Fruit fly (Drosophila melanogaster) whole organism, embryonic: Measurements from ENCODE around the gene CG5968.

Experiments
- B-H2 ChIP-seq: fragments of 200-800 bp; sonication (Bioruptor generic); optimal IDR thresholded peaks from 2 replicates; lab custom pipeline; 2018; ENCODE audit warnings: missing biosample characterization, mild to moderate bottlenecking, missing genetic modification characterization
- CG1024 ChIP-seq: fragments of 200-800 bp; sonication (Bioruptor generic); IDR thresholded peaks from 2 replicates; pipeline ENCODE4 v1.3.6; 2022; ENCODE audit warnings: missing biosample characterization, missing genetic modification characterization
- CG10321 ChIP-seq: fragments of 200-800 bp; sonication (Bioruptor generic); IDR thresholded peaks from 2 replicates; pipeline ENCODE4 v1.3.6; 2022; ENCODE audit warnings: missing biosample characterization, missing genetic modification characterization
- CG10543 ChIP-seq: fragments of 200-800 bp; sonication (Bioruptor generic); optimal IDR thresholded peaks from 3 replicates; lab custom pipeline; 2017; ENCODE audit warnings: missing biosample characterization, mild to moderate bottlenecking, missing genetic modification characterization, moderate library complexity
- CG10565 ChIP-seq: fragments of 200-800 bp; sonication (Bioruptor generic); optimal IDR thresholded peaks from 3 replicates; lab custom pipeline; 2016; ENCODE audit warnings: missing biosample characterization, mild to moderate bottlenecking, missing genetic modification characterization
- CG13424 ChIP-seq: fragments of 200-800 bp; sonication (Bioruptor generic); optimal IDR thresholded peaks from 2 replicates; lab custom pipeline; 2019; ENCODE audit warnings: missing biosample characterization, mild to moderate bottlenecking, missing genetic modification characterization, moderate library complexity
- CG15479 ChIP-seq: fragments of 200-800 bp; sonication (Bioruptor generic); optimal IDR thresholded peaks from 3 replicates; lab custom pipeline; 2019; ENCODE audit warnings: missing biosample characterization, mild to moderate bottlenecking, missing genetic modification characterization, moderate library complexity
- CG16815 ChIP-seq: fragments of 200-800 bp; sonication (Bioruptor generic); optimal IDR thresholded peaks from 3 replicates; lab custom pipeline; 2017; ENCODE audit warnings: missing biosample characterization, mild to moderate bottlenecking, missing genetic modification characterization
- CG17359 ChIP-seq: fragments of 200-800 bp; sonication (Bioruptor generic); optimal IDR thresholded peaks from 3 replicates; lab custom pipeline; 2018; ENCODE audit warnings: missing biosample characterization, mild to moderate bottlenecking, missing genetic modification characterization, moderate library complexity
- CG17612 ChIP-seq: fragments of 200-800 bp; sonication (Bioruptor generic); IDR thresholded peaks from 2 replicates; pipeline ENCODE4 v1.3.6; 2022; ENCODE audit warnings: missing biosample characterization, missing genetic modification characterization
- CG18011 ChIP-seq: fragments of 200-800 bp; sonication (Bioruptor generic); optimal IDR thresholded peaks from 2 replicates; lab custom pipeline; 2017; ENCODE audit warnings: missing biosample characterization, missing genetic modification characterization, mild to moderate bottlenecking, moderate library complexity, missing genotype
- CG18262 ChIP-seq: fragments of 200-800 bp; optimal IDR thresholded peaks from 3 replicates; lab custom pipeline; 2019; ENCODE audit warnings: missing biosample characterization, mild to moderate bottlenecking, missing genetic modification characterization, moderate library complexity
- CG31365 ChIP-seq: fragments of 200-800 bp; sonication (Bioruptor generic); optimal IDR thresholded peaks from 2 replicates; lab custom pipeline; 2018; ENCODE audit warnings: missing biosample characterization, mild to moderate bottlenecking, missing genetic modification characterization
- CG31388 ChIP-seq: fragments of 200-800 bp; sonication (Bioruptor generic); optimal IDR thresholded peaks from 2 replicates; lab custom pipeline; 2016; ENCODE audit warnings: missing biosample characterization, missing genetic modification characterization
- CG3838 ChIP-seq: fragments of 200-800 bp; sonication (Bioruptor generic); optimal IDR thresholded peaks from 3 replicates; lab custom pipeline; 2016; ENCODE audit warnings: missing biosample characterization, missing genetic modification characterization
- CG5953 ChIP-seq: fragments of 200-800 bp; sonication (Bioruptor generic); IDR thresholded peaks from 2 replicates; pipeline ENCODE4 v1.3.6; 2022; ENCODE audit warnings: missing biosample characterization, missing genetic modification characterization
- CG8388 ChIP-seq: fragments of 200-800 bp; sonication (Bioruptor generic); optimal IDR thresholded peaks from 2 replicates; lab custom pipeline; 2019; ENCODE audit warnings: missing biosample characterization, mild to moderate bottlenecking, missing genetic modification characterization, moderate library complexity
- CG8478 ChIP-seq: fragments of >200 bp; optimal IDR thresholded peaks from 2 replicates; lab custom pipeline; 2018
- CG8765 ChIP-seq: fragments of 200-800 bp; sonication (Bioruptor generic); IDR thresholded peaks from 2 replicates; pipeline ENCODE4 v1.3.6; 2022; ENCODE audit warnings: missing biosample characterization, missing genetic modification characterization
- CG9727 ChIP-seq: fragments of 200-800 bp; sonication (Bioruptor generic); optimal IDR thresholded peaks from 3 replicates; lab custom pipeline; 2017; ENCODE audit warnings: missing biosample characterization, mild to moderate bottlenecking, missing genetic modification characterization
- CG9797 ChIP-seq: fragments of 200-800 bp; sonication (Bioruptor generic); optimal IDR thresholded peaks from 3 replicates; lab custom pipeline; 2018; ENCODE audit warnings: missing biosample characterization, mild to moderate bottlenecking, missing genetic modification characterization
- CG9817 ChIP-seq: fragments of 200-800 bp; sonication (Bioruptor generic); optimal IDR thresholded peaks from 2 replicates; lab custom pipeline; 2018; ENCODE audit warnings: missing biosample characterization, mild to moderate bottlenecking, missing genetic modification characterization, moderate library complexity
- CG9932 ChIP-seq: fragments of 200-800 bp; sonication (Bioruptor generic); IDR thresholded peaks from 2 replicates; pipeline ENCODE4 v1.3.6; 2022; ENCODE audit warnings: missing biosample characterization, missing genetic modification characterization
- CHES-1-like ChIP-seq: fragments of 200-800 bp; sonication (Bioruptor generic); optimal IDR thresholded peaks from 2 replicates; lab custom pipeline; 2016; ENCODE audit warnings: missing biosample characterization, missing genetic modification characterization
- Camta ChIP-seq: fragments of 200-800 bp; sonication (Bioruptor generic); optimal IDR thresholded peaks from 2 replicates; lab custom pipeline; 2016; ENCODE audit warnings: missing biosample characterization, missing genetic modification characterization
- D19B ChIP-seq: fragments of 200-800 bp; sonication (Bioruptor generic); optimal IDR thresholded peaks from 2 replicates; lab custom pipeline; 2017; ENCODE audit warnings: missing biosample characterization, mild to moderate bottlenecking, missing genetic modification characterization
- Dbx ChIP-seq: fragments of 200-800 bp; sonication (Bioruptor generic); IDR thresholded peaks from 3 replicates; pipeline ENCODE4 v1.3.6; 2022; ENCODE audit warnings: missing biosample characterization, missing genetic modification characterization
- Doc2 ChIP-seq: fragments of 200-800 bp; sonication (Bioruptor generic); IDR thresholded peaks from 2 replicates; pipeline ENCODE4 v1.3.6; 2022; ENCODE audit warnings: missing biosample characterization, missing genetic modification characterization
- NC2β ChIP-seq: fragments of 200-800 bp; sonication (Bioruptor generic); optimal IDR thresholded peaks from 2 replicates; lab custom pipeline; 2016; ENCODE audit warnings: missing biosample characterization, missing genetic modification characterization
- Sry-β ChIP-seq: fragments of 200-800 bp; sonication (Bioruptor generic); optimal IDR thresholded peaks from 2 replicates; lab custom pipeline; 2018; ENCODE audit warnings: missing biosample characterization, mild to moderate bottlenecking, missing genetic modification characterization, moderate library complexity
- ab ChIP-seq: fragments of 200-800 bp; sonication (Bioruptor generic); optimal IDR thresholded peaks from 2 replicates; lab custom pipeline; 2016; ENCODE audit warnings: missing biosample characterization, missing genetic modification characterization
- al ChIP-seq: fragments of 200-800 bp; sonication (Bioruptor generic); IDR thresholded peaks from 2 replicates; pipeline ENCODE4 v1.3.6; 2022; ENCODE audit warnings: missing biosample characterization, missing genetic modification characterization
- ap ChIP-seq: fragments of 200-800 bp; sonication (Bioruptor generic); IDR thresholded peaks from 2 replicates; pipeline ENCODE4 v1.3.6; 2022; ENCODE audit warnings: missing biosample characterization, missing genetic modification characterization
- btn ChIP-seq: fragments of 200-800 bp; sonication (Bioruptor generic); optimal IDR thresholded peaks from 2 replicates; lab custom pipeline; 2016; ENCODE audit warnings: missing biosample characterization, missing genetic modification characterization
- cas ChIP-seq: fragments of 200-800 bp; sonication (Bioruptor generic); IDR thresholded peaks from 2 replicates; pipeline ENCODE4 v1.3.6; 2022; ENCODE audit warnings: missing biosample characterization, missing genetic modification characterization
- crc ChIP-seq: fragments of 200-800 bp; sonication (Bioruptor generic); optimal IDR thresholded peaks from 2 replicates; lab custom pipeline; 2016; ENCODE audit warnings: missing biosample characterization, missing genetic modification characterization
- dimm ChIP-seq: fragments of 200-800 bp; sonication (Bioruptor generic); IDR thresholded peaks from 2 replicates; pipeline ENCODE4 v1.3.6; 2022; ENCODE audit warnings: missing biosample characterization, missing genetic modification characterization
- fd64A ChIP-seq: fragments of 200-800 bp; sonication (Bioruptor generic); optimal IDR thresholded peaks from 3 replicates; lab custom pipeline; 2018; ENCODE audit warnings: missing biosample characterization, mild to moderate bottlenecking, missing genetic modification characterization
- grau ChIP-seq: fragments of 200-800 bp; optimal IDR thresholded peaks from 3 replicates; lab custom pipeline; 2019; ENCODE audit warnings: missing biosample characterization, mild to moderate bottlenecking, missing genetic modification characterization, moderate library complexity
- kah ChIP-seq: fragments of 200-800 bp; sonication (Bioruptor generic); optimal IDR thresholded peaks from 2 replicates; lab custom pipeline; 2018; ENCODE audit warnings: missing biosample characterization, mild to moderate bottlenecking, missing genetic modification characterization
- nerfin-2 ChIP-seq: fragments of 200-800 bp; sonication (Bioruptor generic); IDR thresholded peaks from 2 replicates; pipeline ENCODE4 v1.3.6; 2022; ENCODE audit warnings: missing biosample characterization, missing genetic modification characterization; ENCODE audit not compliant: partially characterized antibody
- pan ChIP-seq, 4 experiments: fragments of >200 bp in 3 of 4; fragments of 200-800 bp in 1 of 4; sonication (Bioruptor generic) in 1 of 4; optimal IDR thresholded peaks in 3 of 4; IDR thresholded peaks in 1 of 4; 2 replicates each; pipeline versions ENCODE4 v1.3.6 to Lab custom; 2017 to 2022; ENCODE audit warnings: missing biosample characterization in 2 of 4, missing genetic modification characterization in 2 of 4, mixed read lengths in 1 of 4
- peb ChIP-seq: fragments of 200-800 bp; sonication (Bioruptor generic); IDR thresholded peaks from 2 replicates; pipeline ENCODE4 v1.3.6; 2022; ENCODE audit warnings: missing biosample characterization, missing genetic modification characterization
- pfk ChIP-seq: fragments of 200-800 bp; sonication (Bioruptor generic); optimal IDR thresholded peaks from 2 replicates; lab custom pipeline; 2018; ENCODE audit warnings: missing biosample characterization, mild to moderate bottlenecking, missing genetic modification characterization, moderate library complexity
- phol ChIP-seq: fragments of 200-800 bp; sonication (Bioruptor generic); optimal IDR thresholded peaks from 3 replicates; lab custom pipeline; 2018; ENCODE audit warnings: missing biosample characterization, mild to moderate bottlenecking, missing genetic modification characterization, moderate library complexity
- rib ChIP-seq: fragments of 200-800 bp; sonication (Bioruptor generic); IDR thresholded peaks from 2 replicates; pipeline ENCODE4 v1.3.6; 2022; ENCODE audit warnings: missing biosample characterization, missing genetic modification characterization
- slou ChIP-seq: fragments of 200-800 bp; sonication (Bioruptor generic); optimal IDR thresholded peaks from 3 replicates; lab custom pipeline; 2016; ENCODE audit warnings: missing biosample characterization, missing genetic modification characterization
- ssp ChIP-seq: fragments of 200-800 bp; sonication (Bioruptor generic); IDR thresholded peaks from 2 replicates; pipeline ENCODE4 v1.3.6; 2022; ENCODE audit warnings: missing biosample characterization, missing genetic modification characterization

Gene CG5968

DNA sequence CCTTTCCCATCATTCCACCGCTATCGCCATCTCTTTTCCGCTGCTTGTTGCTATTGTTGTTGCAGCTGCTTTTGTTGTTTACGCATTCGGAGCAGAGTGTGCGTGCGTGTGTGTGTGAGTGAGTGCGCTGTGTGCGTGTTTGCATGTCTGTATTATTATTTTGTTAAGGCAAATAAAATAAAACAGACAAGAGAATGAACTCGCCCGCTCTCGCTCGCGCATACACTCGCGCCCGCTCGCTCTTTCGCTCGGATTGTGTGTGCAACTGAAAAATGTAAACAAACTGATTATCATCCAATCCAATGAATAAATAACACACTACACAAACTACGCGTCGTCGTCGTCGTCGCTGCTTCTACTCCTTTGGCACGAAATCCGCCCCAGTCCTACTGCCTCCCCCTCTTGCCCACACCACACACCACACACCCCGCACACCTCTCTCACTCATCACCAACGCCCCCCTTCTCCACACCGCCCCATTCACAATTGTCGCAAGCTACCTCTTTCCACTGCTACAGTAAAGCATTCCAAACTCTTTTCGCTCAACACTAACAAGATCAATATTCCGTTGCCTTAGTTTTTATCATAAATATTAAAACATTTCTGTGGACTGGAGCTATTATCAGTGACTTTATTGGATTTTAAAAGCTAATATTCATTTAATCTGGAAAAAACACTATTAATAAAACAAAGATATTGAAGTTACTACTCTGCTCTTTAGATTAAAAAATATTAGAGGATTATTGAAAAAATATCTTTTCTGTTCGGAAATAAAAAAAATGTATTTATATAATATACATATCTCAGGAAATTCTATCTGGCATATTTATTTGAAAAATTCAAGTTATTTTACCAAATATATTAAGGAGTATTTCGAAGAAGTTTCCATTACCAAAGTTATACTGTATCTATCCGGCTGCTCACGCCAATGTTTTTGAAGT lies 28.1 kb downstream of the CG5968 start (continued):
- TF ChIP-seq NC2β (GFP tag; lab: Kevin White, UChicago), result peak; percentile 84
- peak; percentile 95 for TF ChIP-seq CG10543
- TF ChIP-seq al, result no peak
- peak; percentile 94 for TF ChIP-seq CG3838 (GFP tag; lab: Kevin White, UChicago)
- TF ChIP-seq CG9932 (GFP tag; lab: Robert Waterston, UW), result 0 out of 2 replicates have a peak, but pooled peaks have one; percentile 6
- TF ChIP-seq CG8388 (GFP tag; lab: Kevin White, UChicago), result peak; percentile 70
- TF ChIP-seq Doc2, result no peak
- TF ChIP-seq Dbx (GFP tag; lab: Robert Waterston, UW), result no peak
- peak; percentile 92 for TF ChIP-seq CG9727
- TF ChIP-seq CG17359 (tag; lab: Kevin White, UChicago), result peak; percentile 87
- no peak for TF ChIP-seq CG31388 (GFP tag; lab: Kevin White, UChicago)
- peak; percentile 39 for TF ChIP-seq slou (GFP tag; lab: Kevin White, UChicago)
- peak; percentile 91 for TF ChIP-seq CG15479
- peak; percentile 40; the same call in 1 of the 2 replicates for TF ChIP-seq peb (GFP tag; lab: Robert Waterston, UW)
- TF ChIP-seq dimm (GFP tag; lab: Robert Waterston, UW), result no peak
- peak; percentile 99 for TF ChIP-seq fd64A
- 0 out of 2 replicates have a peak, but pooled peaks have one; percentile 46 for TF ChIP-seq CG5953 (GFP tag; lab: Robert Waterston, UW)
- TF ChIP-seq ap (GFP tag; lab: Robert Waterston, UW), result no peak
- TF ChIP-seq pan (optimal IDR thresholded peaks at IDR 0.05; lab: Kevin White, UChicago), result no peak
- TF ChIP-seq pan (GFP tag; optimal IDR thresholded peaks at IDR 0.05 in 1 of 2, IDR thresholded peaks at IDR 0.05 in 1 of 2), result peak in 1 of 2 experiments; percentile 62
- peak; percentile 85 for TF ChIP-seq CG10321 (GFP tag; lab: Robert Waterston, UW)
- TF ChIP-seq D19B, result no peak
- TF ChIP-seq ssp (GFP tag; lab: Robert Waterston, UW), result no peak
- peak; percentile 68; the same call in 1 of the 2 replicates for TF ChIP-seq rib (GFP tag; lab: Robert Waterston, UW)
- peak; percentile 54 for TF ChIP-seq CG9797 (GFP tag; lab: Kevin White, UChicago)
- TF ChIP-seq CG13424 (tag; lab: Kevin White, UChicago), result peak; percentile 72
- TF ChIP-seq CG8478 (lab: Kevin White, UChicago), result peak; percentile 61
- TF ChIP-seq CG18262, result peak; percentile 83
- no peak for TF ChIP-seq B-H2
- peak; percentile 37 for TF ChIP-seq ab (GFP tag; lab: Kevin White, UChicago)
- no peak for TF ChIP-seq CG8765 (GFP tag; lab: Robert Waterston, UW)
- peak; percentile 37 for TF ChIP-seq grau (tag; lab: Kevin White, UChicago)
- TF ChIP-seq crc, result peak; percentile 59
- TF ChIP-seq CG10565 (GFP tag; lab: Kevin White, UChicago), result no peak
- TF ChIP-seq nerfin-2 (GFP tag; lab: Robert Waterston, UW), result no peak
- TF ChIP-seq CG1024, result peak; percentile 50; the same call in 1 of the 2 replicates
- 0 out of 2 replicates have a peak, but pooled peaks have one; percentile 35 for TF ChIP-seq cas (GFP tag; lab: Robert Waterston, UW)
- TF ChIP-seq kah (GFP tag; lab: Kevin White, UChicago), result peak; percentile 77
- TF ChIP-seq CG31365, result peak; percentile 83
- TF ChIP-seq CG16815 (GFP tag; lab: Kevin White, UChicago), result no peak
- peak; percentile 82 for TF ChIP-seq btn (GFP tag; lab: Kevin White, UChicago)
- peak; percentile 80 for TF ChIP-seq Camta (GFP tag; lab: Kevin White, UChicago)
- peak; percentile 32 for TF ChIP-seq CG9817 (tag; lab: Kevin White, UChicago)
- peak; percentile 73 for TF ChIP-seq Sry-β
- peak; percentile 16; the same call in 1 of the 2 replicates for TF ChIP-seq CG17612 (GFP tag; lab: Robert Waterston, UW)
- TF ChIP-seq pfk (GFP tag; lab: Kevin White, UChicago), result peak; percentile 72
- TF ChIP-seq CG18011 (GFP tag; lab: Kevin White, UChicago), result peak; percentile 70
- peak; percentile 25 for TF ChIP-seq phol (tag; lab: Kevin White, UChicago)
- TF ChIP-seq CHES-1-like, result peak; percentile 83
